Worm (Caenorhabditis elegans) whole organism, L2 larva: ENCODE data around the gene nbet-1.
A peak's percentile ranks its signal among the peaks of the same experiment; 100 is the strongest.

ENCODE experiments used
- F13H6.1 ChIP-seq: sonication (generic microtip); optimal IDR thresholded peaks from 2 replicates; lab custom pipeline; 2016; ENCODE audit warnings: missing genetic modification characterization, missing compliant biosample characterization
- R02D3.7 ChIP-seq: fragments of 150-350 bp; optimal IDR thresholded peaks from 2 replicates; lab custom pipeline; 2014; ENCODE audit warnings: missing biosample characterization, missing genetic modification characterization
- Y55F3AM.14 ChIP-seq: fragments of 200-800 bp; sonication (Bioruptor generic); optimal IDR thresholded peaks from 2 replicates; lab custom pipeline; 2018; ENCODE audit warnings: mild to moderate bottlenecking, missing genetic modification characterization, missing compliant biosample characterization
- ZK546.5 ChIP-seq: sonication (generic microtip); optimal IDR thresholded peaks from 2 replicates; lab custom pipeline; 2017; ENCODE audit warnings: missing biosample characterization, missing genetic modification characterization
- alr-1 ChIP-seq: fragments of 150-350 bp; optimal IDR thresholded peaks from 2 replicates; lab custom pipeline; 2014; ENCODE audit warnings: missing biosample characterization, missing genetic modification characterization
- aly-2 ChIP-seq: fragments of 150-350 bp; optimal IDR thresholded peaks from 2 replicates; lab custom pipeline; 2014; ENCODE audit warnings: missing biosample characterization, missing genetic modification characterization
- ama-1 ChIP-seq: fragments of 150-350 bp; optimal IDR thresholded peaks from 2 replicates; lab custom pipeline; 2018; ENCODE audit warnings: inconsistent platforms
- blmp-1 ChIP-seq: sonication (generic microtip); optimal IDR thresholded peaks from 2 replicates; lab custom pipeline; 2017; ENCODE audit warnings: missing genetic modification characterization, mild to moderate bottlenecking, missing compliant biosample characterization, antibody characterized with exemption, moderate library complexity; ENCODE audit not compliant: insufficient read depth
- ceh-16 ChIP-seq: fragments of 150-350 bp; optimal IDR thresholded peaks from 2 replicates; lab custom pipeline; 2014; ENCODE audit warnings: missing biosample characterization, missing genetic modification characterization
- ceh-82 ChIP-seq: fragments of 150-350 bp; optimal IDR thresholded peaks from 2 replicates; lab custom pipeline; 2014; ENCODE audit warnings: missing biosample characterization, missing genetic modification characterization
- crh-2 ChIP-seq: sonication (generic microtip); optimal IDR thresholded peaks from 2 replicates; lab custom pipeline; 2017; ENCODE audit warnings: missing biosample characterization, missing genetic modification characterization
- dmd-4 ChIP-seq: sonication (generic microtip); optimal IDR thresholded peaks from 2 replicates; lab custom pipeline; 2017; ENCODE audit warnings: missing biosample characterization, missing genetic modification characterization
- elt-1 ChIP-seq: fragments of 150-350 bp; optimal IDR thresholded peaks from 2 replicates; lab custom pipeline; 2014; ENCODE audit warnings: missing biosample characterization, missing genetic modification characterization
- elt-3 ChIP-seq: sonication (generic microtip); optimal IDR thresholded peaks from 2 replicates; lab custom pipeline; 2017; ENCODE audit warnings: missing biosample characterization, missing genetic modification characterization
- fos-1 ChIP-seq: fragments of 150-350 bp; optimal IDR thresholded peaks from 2 replicates; lab custom pipeline; 2014; ENCODE audit warnings: missing biosample characterization, missing genetic modification characterization
- gmeb-1 ChIP-seq: fragments of 150-350 bp; optimal IDR thresholded peaks from 2 replicates; lab custom pipeline; 2014; ENCODE audit warnings: missing biosample characterization, missing genetic modification characterization
- lin-11 ChIP-seq: fragments of 150-350 bp; sonication (generic microtip); optimal IDR thresholded peaks from 2 replicates; lab custom pipeline; 2014; ENCODE audit warnings: missing biosample characterization, missing genetic modification characterization, inconsistent platforms, mixed read lengths
- lin-13 ChIP-seq: fragments of 150-350 bp; optimal IDR thresholded peaks from 2 replicates; lab custom pipeline; 2014; ENCODE audit warnings: missing biosample characterization, missing genetic modification reagents, missing genetic modification characterization
- lin-39 ChIP-seq: fragments of 150-350 bp; optimal IDR thresholded peaks from 2 replicates; lab custom pipeline; 2014; ENCODE audit warnings: missing biosample characterization, missing genetic modification reagents, missing genetic modification characterization
- lsy-2 ChIP-seq, 2 experiments: fragments of 150-350 bp in 1 of 2; sonication (generic microtip) in 1 of 2; optimal IDR thresholded peaks; 2 replicates each; lab custom pipeline; 2014 to 2017; ENCODE audit warnings: missing biosample characterization in 2 of 2, missing genetic modification characterization in 2 of 2
- mbf-1 ChIP-seq: sonication (generic microtip); optimal IDR thresholded peaks from 2 replicates; lab custom pipeline; 2017; ENCODE audit warnings: missing biosample characterization, missing genetic modification characterization
- mdl-1 ChIP-seq, 2 experiments: fragments of 150-350 bp in 1 of 2; sonication (generic microtip) in 1 of 2; optimal IDR thresholded peaks; 2 replicates each; lab custom pipeline; 2017; ENCODE audit warnings: missing biosample characterization in 2 of 2, missing genetic modification characterization in 2 of 2
- nhr-11 ChIP-seq: fragments of 150-350 bp; optimal IDR thresholded peaks from 2 replicates; lab custom pipeline; 2014; ENCODE audit warnings: missing biosample characterization, missing genetic modification characterization
- nhr-12 ChIP-seq: fragments of 150-350 bp; optimal IDR thresholded peaks from 2 replicates; lab custom pipeline; 2014; ENCODE audit warnings: missing biosample characterization, missing genetic modification characterization
- nhr-21 ChIP-seq: fragments of 150-350 bp; optimal IDR thresholded peaks from 2 replicates; lab custom pipeline; 2014; ENCODE audit warnings: missing biosample characterization, missing genetic modification characterization
- nhr-237 ChIP-seq: fragments of 150-350 bp; optimal IDR thresholded peaks from 2 replicates; lab custom pipeline; 2014; ENCODE audit warnings: missing biosample characterization, missing genetic modification characterization
- nhr-6 ChIP-seq: fragments of 150-350 bp; optimal IDR thresholded peaks from 2 replicates; lab custom pipeline; 2014; ENCODE audit warnings: missing biosample characterization, missing genetic modification characterization
- sem-4 ChIP-seq: fragments of 150-350 bp; optimal IDR thresholded peaks from 2 replicates; lab custom pipeline; 2014; ENCODE audit warnings: missing biosample characterization, missing genetic modification reagents, missing genetic modification characterization
- skn-1 ChIP-seq: sonication (generic microtip); optimal IDR thresholded peaks from 2 replicates; lab custom pipeline; 2017; ENCODE audit warnings: missing biosample characterization, missing genetic modification characterization
- snpc-4 ChIP-seq: fragments of 150-350 bp; optimal IDR thresholded peaks from 2 replicates; lab custom pipeline; 2014; ENCODE audit warnings: missing biosample characterization, missing genetic modification characterization
- unc-55 ChIP-seq: fragments of 150-350 bp; sonication (generic microtip); optimal IDR thresholded peaks from 3 replicates; lab custom pipeline; 2014; ENCODE audit warnings: missing biosample characterization, missing genetic modification reagents, missing genetic modification characterization
- zag-1 ChIP-seq: fragments of 150-350 bp; optimal IDR thresholded peaks from 2 replicates; lab custom pipeline; 2014; ENCODE audit warnings: missing biosample characterization, missing genetic modification characterization
- ztf-1 ChIP-seq: fragments of 200-800 bp; sonication (Bioruptor generic); conservative IDR thresholded peaks from 2 replicates; pipeline ENCODE4 v1.3.6; 2022; ENCODE audit warnings: missing genetic modification characterization, missing compliant biosample characterization

Gene nbet-1

ce11 chrIV:5183755-5184166 is 25.5 kb upstream of the nbet-1 start, which contains the start of gene W03F8.4 (continued):
- TF ChIP-seq alr-1 (tag; lab: Kevin White, UChicago): no peak
- TF ChIP-seq R02D3.7: peak; percentile 76
- peak; percentile 94 for TF ChIP-seq sem-4 (tag; lab: Kevin White, UChicago)
- TF ChIP-seq mbf-1: no peak
- TF ChIP-seq, all 48 proteins: peak for 34

- TF ChIP-seq F13H6.1 (tag; lab: Kevin White, UChicago) (peak; percentile 36), ceh-82 (tag; lab: Kevin White, UChicago) (no peak)
- TF ChIP-seq, all 48 proteins: peak for 1
Observed at ce11 chrIV:5186480-5187205, 22.7 kb upstream of the nbet-1 start, which contains the start of the genes W03F8.6 and mtrf-1L. Gene W03F8.6, minus strand, starts transcription at chrIV:5186580. Gene mtrf-1L, plus strand, starts transcription at chrIV:5187155.

- TF ChIP-seq lsy-2 (tag; optimal IDR thresholded peaks at IDR 0.05; lab: Kevin White, UChicago) (peak in 1 of 2 experiments; percentile 53), unc-55 (GFP tag; lab: Kevin White, UChicago) (peak; percentile 76), gmeb-1 (tag; lab: Kevin White, UChicago) (peak; percentile 77), skn-1 (tag; lab: Kevin White, UChicago) (no peak)
Observed at ce11 chrIV:5188051-5188450, 21.2 kb upstream of the nbet-1 start.

ce11 chrIV:5195531-5195930 is 13.8 kb upstream of the nbet-1 start, which contains the start of gene gpa-18:
Gene gpa-18, minus strand, starts transcription at chrIV:5195631.
- TF ChIP-seq fos-1 (tag; lab: Kevin White, UChicago) (no peak), nhr-6 (tag; lab: Kevin White, UChicago) (no peak), snpc-4 (tag; lab: Kevin White, UChicago) (no peak), nhr-12 (tag; lab: Kevin White, UChicago) (no peak), ceh-82 (tag; lab: Kevin White, UChicago) (no peak), blmp-1 (tag; lab: Kevin White, UChicago) (no peak), mdl-1 (tag; optimal IDR thresholded peaks at IDR 0.05; lab: Kevin White, UChicago) (no peak), ceh-16 (tag; lab: Kevin White, UChicago) (no peak), Y55F3AM.14 (GFP tag; lab: Kevin White, UChicago) (no peak), elt-3 (tag; lab: Kevin White, UChicago) (no peak), lin-13 (GFP tag; lab: Kevin White, UChicago) (no peak), ztf-1 (GFP tag; lab: Robert Waterston, UW) (no peak), lin-39 (tag; lab: Kevin White, UChicago) (no peak), skn-1 (tag; lab: Kevin White, UChicago) (no peak)

- no peak for TF ChIP-seq nhr-11 (tag; lab: Kevin White, UChicago)
- no peak for TF ChIP-seq lin-13 (GFP tag; lab: Kevin White, UChicago)
- TF ChIP-seq aly-2 (tag; lab: Kevin White, UChicago): no peak
- no peak for TF ChIP-seq zag-1 (tag; lab: Kevin White, UChicago)
- no peak for TF ChIP-seq ZK546.5 (tag; lab: Kevin White, UChicago)
- TF ChIP-seq lsy-2 (tag; optimal IDR thresholded peaks at IDR 0.05; lab: Kevin White, UChicago): peak in 1 of 2 experiments; percentile 18
- no peak for TF ChIP-seq elt-3 (tag; lab: Kevin White, UChicago)
- TF ChIP-seq nhr-237: no peak
- TF ChIP-seq nhr-21 (tag; lab: Kevin White, UChicago): peak; percentile 32
- TF ChIP-seq lin-11 (tag; lab: Kevin White, UChicago): no peak
- TF ChIP-seq crh-2 (tag; lab: Kevin White, UChicago): no peak
- TF ChIP-seq, all 48 proteins: peak for 2
Observed at ce11 chrIV:5200813-5201212, 8.5 kb upstream of the nbet-1 start.

ce11 chrIV:5202575-5202974 is 6.7 kb upstream of the nbet-1 start:
- TF ChIP-seq skn-1 (tag; lab: Kevin White, UChicago) (no peak), elt-1 (tag; lab: Kevin White, UChicago) (no peak), fos-1 (tag; lab: Kevin White, UChicago) (no peak), Y55F3AM.14 (GFP tag; lab: Kevin White, UChicago) (no peak), dmd-4 (tag; lab: Kevin White, UChicago) (no peak), ama-1 (lab: Kevin White, UChicago) (no peak)
